Worm (Caenorhabditis elegans) whole organism, L4/young adult: Measurements from ENCODE around the gene pgp-1.

Experiments used
- W03F9.2 ChIP-seq: fragments of 150-350 bp; optimal IDR thresholded peaks from 2 replicates; lab custom pipeline; 2014; ENCODE audit warnings: missing biosample characterization, missing genetic modification characterization
- dao-5 ChIP-seq: sonication (generic microtip); optimal IDR thresholded peaks from 2 replicates; lab custom pipeline; 2016; ENCODE audit warnings: missing genotype, missing genetic modification characterization, moderate library complexity, missing compliant biosample characterization
- him-1 ChIP-seq: sonication (generic microtip); optimal IDR thresholded peaks from 2 replicates; lab custom pipeline; 2016; ENCODE audit warnings: missing genotype, missing genetic modification reagents, missing genetic modification characterization, missing compliant biosample characterization

- no peak for TF ChIP-seq him-1
- no peak for TF ChIP-seq dao-5
- TF ChIP-seq W03F9.2, result no peak
Observed at ce11 chrIV:12547824-12548223, 51.1 kb downstream of the pgp-1 start, which contains the start of gene ipmk-1.
